Fruit fly (Drosophila melanogaster): ENCODE data around the gene Bre1.

Gene Bre1

DNA sequence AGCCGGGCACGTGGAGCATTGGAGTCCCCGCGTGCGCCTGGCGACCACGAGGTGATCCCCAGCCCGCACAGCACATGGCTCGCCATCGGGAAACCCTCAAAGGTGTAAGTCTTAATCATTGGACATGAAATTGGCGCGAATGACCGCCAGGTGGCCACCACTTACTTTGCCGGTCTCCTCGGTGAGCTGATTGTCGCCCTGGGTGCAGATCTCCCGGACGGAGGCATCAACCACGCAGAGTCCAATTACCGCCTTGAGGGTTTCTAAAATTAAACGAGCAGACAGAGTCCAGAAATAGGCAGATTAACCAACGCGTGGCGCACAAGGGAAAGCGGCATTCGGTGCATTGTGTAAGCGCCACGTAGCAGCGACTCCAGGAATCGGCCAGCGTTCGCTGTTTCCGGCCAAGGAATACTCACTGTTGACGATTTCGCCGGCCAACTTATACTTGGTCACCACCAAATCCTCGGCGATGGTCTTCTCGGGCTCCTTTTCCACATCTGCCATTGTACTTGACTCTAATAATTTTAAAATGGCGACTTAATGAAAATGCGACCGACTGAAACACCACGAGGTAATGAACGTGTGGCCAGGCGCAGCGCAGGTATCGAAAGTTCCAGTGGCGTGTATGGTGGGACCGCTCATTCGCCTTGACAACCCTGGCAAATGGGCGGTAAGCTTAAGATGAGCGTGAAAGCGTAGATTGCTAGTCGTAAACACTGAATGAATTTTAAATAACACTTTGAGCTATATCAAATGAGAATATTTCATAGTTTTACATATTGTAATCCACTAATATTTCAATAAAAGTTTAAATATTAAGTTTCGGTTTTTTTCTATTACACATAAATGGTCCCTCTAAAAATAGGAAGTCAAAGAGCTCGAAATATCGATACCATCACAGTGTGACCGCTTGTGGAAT, 28.8 kb downstream of the Bre1 start, which contains the start of gene CG10576 (continued):
- TF ChIP-seq CG6791 (GFP tag; IDR thresholded peaks at IDR 0.05; ENCODE audit: partially characterized antibody) (no peak), E2f1 (GFP tag; IDR thresholded peaks at IDR 0.05) (no peak), lola (GFP tag; optimal IDR thresholded peaks at IDR 0.05) (peak in 1 of 3 experiments; percentile 4), ERR (GFP tag; optimal IDR thresholded peaks at IDR 0.05) (no peak), CG6689 (GFP tag; IDR thresholded peaks at IDR 0.05) (no peak), CG6683 (GFP tag; optimal IDR thresholded peaks at IDR 0.05) (no peak), CG15011 (GFP tag; optimal IDR thresholded peaks at IDR 0.05) (no peak), danr (GFP tag; IDR thresholded peaks at IDR 0.05) (no peak), mam (GFP tag; optimal IDR thresholded peaks at IDR 0.05) (peak; percentile 37), en (GFP tag; optimal IDR thresholded peaks at IDR 0.05) (no peak), Med (GFP tag) (peak; percentile 86), sug (tag; optimal IDR thresholded peaks at IDR 0.05) (no peak), CG14014 (GFP tag; IDR thresholded peaks at IDR 0.05) (no peak), crol (GFP tag; IDR thresholded peaks at IDR 0.05) (no peak), Rx (GFP tag; IDR thresholded peaks at IDR 0.05) (no peak), CG3726 (GFP tag; IDR thresholded peaks at IDR 0.05) (no peak), CG3163 (GFP tag; optimal IDR thresholded peaks at IDR 0.05) (no peak), jigr1 (GFP tag; IDR thresholded peaks at IDR 0.05) (no peak), unc-4 (GFP tag; IDR thresholded peaks at IDR 0.05; ENCODE audit: partially characterized antibody) (peak; percentile 68; the same call in 1 of the 2 replicates), CG14965 (GFP tag; optimal IDR thresholded peaks at IDR 0.05; ENCODE audit: borderline replicate concordance) (no peak), fd64A (GFP tag; optimal IDR thresholded peaks at IDR 0.05) (no peak), yki (optimal IDR thresholded peaks at IDR 0.05) (no peak), bcd (GFP tag; optimal IDR thresholded peaks at IDR 0.05) (no peak), CG13775 (GFP tag; optimal IDR thresholded peaks at IDR 0.05) (no peak), jumu (GFP tag; optimal IDR thresholded peaks at IDR 0.05) (no peak), aop (GFP tag; IDR thresholded peaks at IDR 0.05) (no peak), tin (GFP tag; optimal IDR thresholded peaks at IDR 0.05) (no peak), CG34224 (GFP tag; IDR thresholded peaks at IDR 0.05; ENCODE audit: partially characterized antibody) (0 out of 3 replicates have a peak, but pooled peaks have one; percentile 54), Fer3 (tag; optimal IDR thresholded peaks at IDR 0.05) (no peak), CG31441 (GFP tag; IDR thresholded peaks at IDR 0.05) (no peak), Fer2 (tag; optimal IDR thresholded peaks at IDR 0.05) (no peak), nom (GFP tag; optimal IDR thresholded peaks at IDR 0.05) (no peak), gcm2 (GFP tag; optimal IDR thresholded peaks at IDR 0.05) (no peak), ken (GFP tag; IDR thresholded peaks at IDR 0.05) (no peak), gcm (GFP tag; optimal IDR thresholded peaks at IDR 0.05) (no peak), dan (GFP tag; IDR thresholded peaks at IDR 0.05) (no peak), salm (tag; optimal IDR thresholded peaks at IDR 0.05) (no peak), Mrtf (GFP tag; IDR thresholded peaks at IDR 0.05) (no peak), MBD-R2 (GFP tag; IDR thresholded peaks at IDR 0.05) (peak; percentile 31; the same call in 1 of the 2 replicates), CG11085 (GFP tag; IDR thresholded peaks at IDR 0.05) (no peak), emc (GFP tag; optimal IDR thresholded peaks at IDR 0.05) (no peak), CG8281 (tag; optimal IDR thresholded peaks at IDR 0.05) (no peak), ro (GFP tag; IDR thresholded peaks at IDR 0.05) (no peak), tx (GFP tag; optimal IDR thresholded peaks at IDR 0.05) (no peak), gfzf (GFP tag; optimal IDR thresholded peaks at IDR 0.05) (peak; percentile 90), Usf (GFP tag; optimal IDR thresholded peaks at IDR 0.05) (no peak), ci (GFP tag; IDR thresholded peaks at IDR 0.05) (no peak), ems (GFP tag; optimal IDR thresholded peaks at IDR 0.05) (no peak), nerfin-1 (tag; optimal IDR thresholded peaks at IDR 0.05) (no peak), Ravus (GFP tag; IDR thresholded peaks at IDR 0.05) (no peak)

Measured in whole organism, embryonic.